Fruit fly (Drosophila melanogaster): ENCODE data around the gene Drsl2.

DNA sequence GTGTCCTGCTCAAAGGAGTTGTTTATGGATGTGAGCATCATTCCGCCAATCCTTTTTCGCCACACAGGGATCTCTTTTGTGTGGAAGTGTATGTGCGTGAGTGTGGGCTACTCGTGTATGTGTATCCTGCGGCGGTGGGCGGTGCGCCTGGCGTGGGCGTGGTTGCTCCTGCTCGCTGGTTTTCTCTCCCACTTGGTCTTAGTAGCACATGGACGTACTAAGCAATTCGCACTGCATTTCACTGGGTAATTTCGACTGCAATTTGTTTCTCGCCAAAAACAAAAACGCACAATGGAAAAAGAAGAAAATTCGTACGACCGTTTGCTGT lies 11.4 kb downstream of the Drsl2 start:
- TF ChIP-seq kay (GFP tag; ENCODE audit: borderline replicate concordance) (no peak), Hr96 (GFP tag; optimal IDR thresholded peaks at IDR 0.05) (no peak), CG11617 (GFP tag; optimal IDR thresholded peaks at IDR 0.05) (no peak), Crg-1 (GFP tag; optimal IDR thresholded peaks at IDR 0.05) (no peak), pad (GFP tag; optimal IDR thresholded peaks at IDR 0.05) (no peak), bab1 (GFP tag; optimal IDR thresholded peaks at IDR 0.05) (no peak), CG1620 (GFP tag; optimal IDR thresholded peaks at IDR 0.05) (no peak), tj (GFP tag; optimal IDR thresholded peaks at IDR 0.05) (no peak), Clk (GFP tag; optimal IDR thresholded peaks at IDR 0.05) (no peak), CG7101 (tag; optimal IDR thresholded peaks at IDR 0.05) (no peak), CG33017 (tag; optimal IDR thresholded peaks at IDR 0.05) (no peak), toe (GFP tag; optimal IDR thresholded peaks at IDR 0.05) (no peak)
